Fruit fly (Drosophila melanogaster): ENCODE results near the gene mbf1.

Gene mbf1

dm6 chr3L:16566093-16566492, 8.1 kb upstream of the mbf1 start (continued):
- TF ChIP-seq kni (GFP tag; optimal IDR thresholded peaks at IDR 0.05) (no peak), zf30C (GFP tag; optimal IDR thresholded peaks at IDR 0.05) (no peak), Gug (GFP tag; IDR thresholded peaks at IDR 0.05) (no peak), CG14710 (tag; optimal IDR thresholded peaks at IDR 0.05) (peak; percentile 7), CG10654 (GFP tag; optimal IDR thresholded peaks at IDR 0.05) (no peak), CG17568 (GFP tag; optimal IDR thresholded peaks at IDR 0.05) (no peak), gem (tag; optimal IDR thresholded peaks at IDR 0.05) (peak; percentile 30), Doc2 (GFP tag; IDR thresholded peaks at IDR 0.05) (no peak), CG9876 (GFP tag; optimal IDR thresholded peaks at IDR 0.05) (no peak), Atf3 (GFP tag; optimal IDR thresholded peaks at IDR 0.05) (no peak), dimm (GFP tag; IDR thresholded peaks at IDR 0.05) (no peak), CkIIα-i1 (GFP tag; IDR thresholded peaks at IDR 0.05) (no peak), CG7745 (tag; optimal IDR thresholded peaks at IDR 0.05) (no peak), CG9727 (GFP tag; optimal IDR thresholded peaks at IDR 0.05) (peak; percentile 11), CG1832 (GFP tag; optimal IDR thresholded peaks at IDR 0.05) (no peak), sob (GFP tag; IDR thresholded peaks at IDR 0.05) (no peak), crp (GFP tag; optimal IDR thresholded peaks at IDR 0.05) (no peak), CG5953 (GFP tag; IDR thresholded peaks at IDR 0.05) (no peak), CG7556 (GFP tag; optimal IDR thresholded peaks at IDR 0.05) (no peak), slbo (GFP tag; IDR thresholded peaks at IDR 0.05) (no peak), her (GFP tag; optimal IDR thresholded peaks at IDR 0.05) (no peak), CG11504 (tag; optimal IDR thresholded peaks at IDR 0.05) (peak; percentile 39), Doc3 (GFP tag; IDR thresholded peaks at IDR 0.05; ENCODE audit: partially characterized antibody) (no peak), CG17385 (GFP tag; optimal IDR thresholded peaks at IDR 0.05) (no peak), dan (GFP tag; IDR thresholded peaks at IDR 0.05) (no peak), zen (tag; optimal IDR thresholded peaks at IDR 0.05) (peak; percentile 51), Hr51 (GFP tag; optimal IDR thresholded peaks at IDR 0.05) (peak in 1 of 2 experiments; percentile 32), br (optimal IDR thresholded peaks at IDR 0.05) (no peak), phol (tag; optimal IDR thresholded peaks at IDR 0.05) (peak; percentile 30), Ptx1 (GFP tag; IDR thresholded peaks at IDR 0.05) (peak; percentile 23; the same call in 1 of the 2 replicates), Oaz (GFP tag; IDR thresholded peaks at IDR 0.05) (no peak), CoRest (tag; optimal IDR thresholded peaks at IDR 0.05) (peak; percentile 17), CG10979 (tag; optimal IDR thresholded peaks at IDR 0.05) (peak; percentile 43), chm (GFP tag; IDR thresholded peaks at IDR 0.05) (no peak), ems (GFP tag; optimal IDR thresholded peaks at IDR 0.05) (no peak), Antp (GFP tag; optimal IDR thresholded peaks at IDR 0.05) (no peak), H2.0 (GFP tag; IDR thresholded peaks at IDR 0.05) (0 out of 2 replicates have a peak, but pooled peaks have one; percentile 11), CG13287 (GFP tag; IDR thresholded peaks at IDR 0.05; ENCODE audit: partially characterized antibody) (no peak), stc (GFP tag; IDR thresholded peaks at IDR 0.05) (no peak), CG10565 (GFP tag; optimal IDR thresholded peaks at IDR 0.05) (no peak), YL-1 (GFP tag; optimal IDR thresholded peaks at IDR 0.05) (no peak), CG9609 (GFP tag; optimal IDR thresholded peaks at IDR 0.05) (no peak), CG2712 (tag; optimal IDR thresholded peaks at IDR 0.05) (peak; percentile 39), CG2202 (tag; optimal IDR thresholded peaks at IDR 0.05) (no peak), Xbp1 (GFP tag; optimal IDR thresholded peaks at IDR 0.05) (peak; percentile 14), Side (GFP tag; optimal IDR thresholded peaks at IDR 0.05) (no peak), dmrt99B (tag; optimal IDR thresholded peaks at IDR 0.05) (peak; percentile 7), unpg (GFP tag; optimal IDR thresholded peaks at IDR 0.05) (peak; percentile 13), oc (tag; optimal IDR thresholded peaks at IDR 0.05) (no peak), en (GFP tag; optimal IDR thresholded peaks at IDR 0.05) (no peak), CG12071 (GFP tag; optimal IDR thresholded peaks at IDR 0.05) (no peak)

Measured in whole organism, embryonic.